Fruit fly (Drosophila melanogaster): Measurements from ENCODE around the gene CG42680.
A peak's percentile ranks its signal among the peaks of the same experiment; 100 is the strongest.

Gene CG42680

DNA sequence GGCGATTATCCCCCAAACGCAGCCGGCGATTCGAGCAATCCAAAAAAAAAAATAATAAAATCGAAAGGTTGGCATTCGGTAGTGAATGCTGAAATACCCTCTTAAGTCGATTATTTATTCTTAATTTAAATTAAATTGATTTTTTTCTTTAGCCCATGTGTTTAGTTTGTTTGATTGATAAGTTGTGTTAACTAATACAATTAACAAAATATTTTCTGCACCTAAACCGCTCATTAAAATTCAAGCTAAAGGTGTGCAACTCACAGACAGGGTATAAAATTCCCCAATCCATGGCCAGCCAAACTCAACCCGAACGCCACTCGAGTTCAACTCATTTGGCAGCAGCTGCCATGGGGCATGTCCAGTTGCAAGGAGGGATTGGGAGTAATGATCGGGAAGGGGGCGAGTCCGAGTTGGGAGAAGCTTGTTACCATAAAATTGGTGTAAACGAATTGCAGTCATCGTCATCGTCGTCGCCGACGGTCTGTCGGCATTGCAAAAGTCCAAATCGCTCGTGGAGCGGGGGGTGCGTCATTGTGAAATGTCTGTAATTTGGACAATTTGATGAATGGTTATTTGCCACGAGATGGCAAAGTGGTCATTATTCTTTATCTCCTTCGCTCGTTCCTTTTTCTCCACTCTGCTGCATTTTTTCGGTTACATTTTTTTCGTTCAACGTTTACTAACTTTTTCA, 14.7 kb downstream of the CG42680 start (continued):
- no peak for TF ChIP-seq CG4854 (GFP tag; optimal IDR thresholded peaks at IDR 0.05)
- TF ChIP-seq sens (GFP tag) = peak; percentile 88
- no peak for TF ChIP-seq Dbx (GFP tag; IDR thresholded peaks at IDR 0.05)
- no peak for TF ChIP-seq CG9817 (tag; optimal IDR thresholded peaks at IDR 0.05)
- no peak for TF ChIP-seq cato (GFP tag; optimal IDR thresholded peaks at IDR 0.05; ENCODE audit: borderline replicate concordance)
- TF ChIP-seq CG8388 (GFP tag; optimal IDR thresholded peaks at IDR 0.05) = no peak
- no peak for TF ChIP-seq prd (optimal IDR thresholded peaks at IDR 0.05)
- TF ChIP-seq prd (GFP tag; IDR thresholded peaks at IDR 0.05) = no peak
- TF ChIP-seq D19A (tag; optimal IDR thresholded peaks at IDR 0.05) = peak; percentile 54
- no peak for TF ChIP-seq fd96Cb (tag; optimal IDR thresholded peaks at IDR 0.05)
- TF ChIP-seq cas (GFP tag; IDR thresholded peaks at IDR 0.05) = no peak
- no peak for TF ChIP-seq CG12104 (GFP tag; optimal IDR thresholded peaks at IDR 0.05)
- no peak for TF ChIP-seq Camta (GFP tag; optimal IDR thresholded peaks at IDR 0.05)
- no peak for TF ChIP-seq bbx (GFP tag; IDR thresholded peaks at IDR 0.05; ENCODE audit: partially characterized antibody)
- TF ChIP-seq pb (GFP tag; optimal IDR thresholded peaks at IDR 0.05) = no peak
- TF ChIP-seq salm (tag; optimal IDR thresholded peaks at IDR 0.05) = no peak
- no peak for TF ChIP-seq gfzf (GFP tag; optimal IDR thresholded peaks at IDR 0.05)
- TF ChIP-seq ap (GFP tag; IDR thresholded peaks at IDR 0.05) = no peak
- TF ChIP-seq Ets65A (GFP tag) = peak; percentile 24
- TF ChIP-seq CG2889 (GFP tag; IDR thresholded peaks at IDR 0.05) = no peak
- no peak for TF ChIP-seq pros (GFP tag; optimal IDR thresholded peaks at IDR 0.05)
- TF ChIP-seq exex (tag; optimal IDR thresholded peaks at IDR 0.05) = no peak
- TF ChIP-seq sim (GFP tag; IDR thresholded peaks at IDR 0.05) = no peak
- no peak for TF ChIP-seq cwo (GFP tag; optimal IDR thresholded peaks at IDR 0.05)
- TF ChIP-seq HLH54F (GFP tag; optimal IDR thresholded peaks at IDR 0.05) = no peak
- no peak for TF ChIP-seq knrl (GFP tag; IDR thresholded peaks at IDR 0.05; ENCODE audit: partially characterized antibody)
- no peak for TF ChIP-seq NC2α (GFP tag; optimal IDR thresholded peaks at IDR 0.05)
- TF ChIP-seq lbe (GFP tag; optimal IDR thresholded peaks at IDR 0.05) = peak; percentile 74
- no peak for TF ChIP-seq hkb (optimal IDR thresholded peaks at IDR 0.05)
- no peak for TF ChIP-seq hkb (GFP tag; IDR thresholded peaks at IDR 0.05)
- 0 out of 2 replicates have a peak, but pooled peaks have one; percentile 5 for TF ChIP-seq Xrp1 (GFP tag; IDR thresholded peaks at IDR 0.05)
- TF ChIP-seq sisA (GFP tag; IDR thresholded peaks at IDR 0.05) = peak; percentile 37
- no peak for TF ChIP-seq MESR4 (GFP tag; optimal IDR thresholded peaks at IDR 0.05)
- TF ChIP-seq CG3995 (GFP tag; optimal IDR thresholded peaks at IDR 0.05) = no peak
- TF ChIP-seq CG7963 (GFP tag; IDR thresholded peaks at IDR 0.05; ENCODE audit: partially characterized antibody) = no peak
- no peak for TF ChIP-seq stwl (tag; optimal IDR thresholded peaks at IDR 0.05)
- no peak for TF ChIP-seq CG10274 (GFP tag; optimal IDR thresholded peaks at IDR 0.05)
- TF ChIP-seq corto (GFP tag; optimal IDR thresholded peaks at IDR 0.05) = peak; percentile 81
- no peak for TF ChIP-seq h (optimal IDR thresholded peaks at IDR 0.05)
- TF ChIP-seq pfk (GFP tag; optimal IDR thresholded peaks at IDR 0.05) = no peak
- no peak for TF ChIP-seq Med (GFP tag)
- no peak for TF ChIP-seq CG10366 (GFP tag; IDR thresholded peaks at IDR 0.05)
- no peak for TF ChIP-seq ind (GFP tag; optimal IDR thresholded peaks at IDR 0.05)
- TF ChIP-seq HmgD (GFP tag; optimal IDR thresholded peaks at IDR 0.05) = no peak
- no peak for TF ChIP-seq CG15514 (GFP tag; optimal IDR thresholded peaks at IDR 0.05)
- TF ChIP-seq Atf-2 (GFP tag; optimal IDR thresholded peaks at IDR 0.05) = no peak
- no peak for TF ChIP-seq D (optimal IDR thresholded peaks at IDR 0.05)
- peak; percentile 1 for TF ChIP-seq D (GFP tag; optimal IDR thresholded peaks at IDR 0.05)
- TF ChIP-seq CoRest (tag; optimal IDR thresholded peaks at IDR 0.05) = no peak
- no peak for TF ChIP-seq CrebB (tag; optimal IDR thresholded peaks at IDR 0.05)
- peak; percentile 6; the same call in 1 of the 2 replicates for TF ChIP-seq CG32772 (GFP tag; IDR thresholded peaks at IDR 0.05)
- TF ChIP-seq tna (GFP tag; IDR thresholded peaks at IDR 0.05; ENCODE audit: partially characterized antibody) = no peak
